Worm (Caenorhabditis elegans) whole organism, late embryonic: ENCODE results near the gene srw-143.
"Not testable (repeated sequence)": the region's sequence is repeated elsewhere in the genome, so short reads cannot be mapped to it uniquely, and the experiment has no call there.

Experiments
- C38D4.7 ChIP-seq: fragments of 200-800 bp; sonication (Bioruptor generic); optimal IDR thresholded peaks from 2 replicates; lab custom pipeline; 2018; ENCODE audit warnings: mild to moderate bottlenecking, missing genetic modification characterization, moderate library complexity, missing compliant biosample characterization
- F13H6.1 ChIP-seq: sonication (generic microtip); optimal IDR thresholded peaks from 2 replicates; lab custom pipeline; 2016; ENCODE audit warnings: missing genetic modification characterization, missing compliant biosample characterization
- K09A11.1 ChIP-seq: sonication (generic microtip); optimal IDR thresholded peaks from 2 replicates; lab custom pipeline; 2017; ENCODE audit warnings: antibody characterized with exemption, mild to moderate bottlenecking, missing genetic modification characterization, missing compliant biosample characterization; ENCODE audit not compliant: insufficient read depth
- T23F11.4 ChIP-seq: fragments of 200-800 bp; sonication (Bioruptor generic); optimal IDR thresholded peaks from 2 replicates; lab custom pipeline; 2018; ENCODE audit warnings: mild to moderate bottlenecking, missing genetic modification characterization, missing compliant biosample characterization
- ceh-18 ChIP-seq: sonication (generic microtip); optimal IDR thresholded peaks from 2 replicates; lab custom pipeline; 2016; ENCODE audit warnings: missing genetic modification characterization, missing compliant biosample characterization
- ceh-31 ChIP-seq: sonication (generic microtip); optimal IDR thresholded peaks from 2 replicates; lab custom pipeline; 2016; ENCODE audit warnings: missing genetic modification characterization, missing compliant biosample characterization
- ceh-48 ChIP-seq: sonication (generic microtip); optimal IDR thresholded peaks from 2 replicates; lab custom pipeline; 2016; ENCODE audit warnings: missing genetic modification characterization, inconsistent platforms, missing compliant biosample characterization
- ceh-6 ChIP-seq: fragments of 200-800 bp; sonication (Bioruptor generic); optimal IDR thresholded peaks from 2 replicates; lab custom pipeline; 2018; ENCODE audit warnings: mild to moderate bottlenecking, missing genetic modification characterization, missing compliant biosample characterization
- dmd-4 ChIP-seq: sonication (generic microtip); optimal IDR thresholded peaks from 2 replicates; lab custom pipeline; 2016; ENCODE audit warnings: borderline replicate concordance, missing genetic modification characterization, missing compliant biosample characterization
- ets-4 ChIP-seq: sonication (generic microtip); optimal IDR thresholded peaks from 2 replicates; lab custom pipeline; 2016; ENCODE audit warnings: missing genetic modification characterization, missing compliant biosample characterization
- hlh-13 ChIP-seq: fragments of 200-800 bp; sonication (Bioruptor generic); optimal IDR thresholded peaks from 2 replicates; lab custom pipeline; 2018; ENCODE audit warnings: mild to moderate bottlenecking, missing genetic modification characterization, missing compliant biosample characterization
- hlh-30 ChIP-seq: sonication (generic microtip); optimal IDR thresholded peaks from 2 replicates; lab custom pipeline; 2017; ENCODE audit warnings: antibody characterized with exemption, missing genetic modification characterization, missing compliant biosample characterization; ENCODE audit not compliant: insufficient read depth
- hlh-6 ChIP-seq: sonication (generic microtip); optimal IDR thresholded peaks from 2 replicates; lab custom pipeline; 2016; ENCODE audit warnings: missing genotype, missing genetic modification characterization, missing compliant biosample characterization
- madf-2 ChIP-seq: sonication (generic microtip); optimal IDR thresholded peaks from 2 replicates; lab custom pipeline; 2017; ENCODE audit warnings: missing genetic modification characterization, missing compliant biosample characterization
- mec-3 ChIP-seq: sonication (generic microtip); optimal IDR thresholded peaks from 2 replicates; lab custom pipeline; 2016; ENCODE audit warnings: borderline replicate concordance, missing genetic modification characterization, missing compliant biosample characterization
- nfya-1 ChIP-seq: sonication (generic microtip); optimal IDR thresholded peaks from 2 replicates; lab custom pipeline; 2017; ENCODE audit warnings: missing genetic modification characterization, mild to moderate bottlenecking, missing compliant biosample characterization, antibody characterized with exemption, moderate library complexity
- nhr-11 ChIP-seq: fragments of 150-350 bp; optimal IDR thresholded peaks from 2 replicates; lab custom pipeline; 2014; ENCODE audit warnings: missing biosample characterization, missing genetic modification characterization
- nhr-232 ChIP-seq: sonication (generic microtip); optimal IDR thresholded peaks from 2 replicates; lab custom pipeline; 2016; ENCODE audit warnings: missing genetic modification characterization, missing compliant biosample characterization
- odd-2 ChIP-seq: sonication (generic microtip); optimal IDR thresholded peaks from 2 replicates; lab custom pipeline; 2017; ENCODE audit warnings: antibody characterized with exemption, mild to moderate bottlenecking, missing genetic modification characterization, missing compliant biosample characterization
- pat-9 ChIP-seq: fragments of 200-800 bp; sonication (Bioruptor generic); optimal IDR thresholded peaks from 2 replicates; lab custom pipeline; 2018; ENCODE audit warnings: mild to moderate bottlenecking, missing genetic modification characterization, moderate library complexity, missing compliant biosample characterization
- pha-4 ChIP-seq: fragments of 150-350 bp; optimal IDR thresholded peaks from 2 replicates; lab custom pipeline; 2018; ENCODE audit warnings: missing biosample characterization, missing genetic modification reagents, missing genetic modification characterization
- ref-2 ChIP-seq: sonication (generic microtip); optimal IDR thresholded peaks from 2 replicates; lab custom pipeline; 2016; ENCODE audit warnings: missing genetic modification characterization, missing compliant biosample characterization
- sdc-2 ChIP-seq: sonication (generic microtip); optimal IDR thresholded peaks from 2 replicates; lab custom pipeline; 2016; ENCODE audit warnings: missing genotype, missing genetic modification characterization, missing compliant biosample characterization
- sox-4 ChIP-seq: sonication (generic microtip); optimal IDR thresholded peaks from 2 replicates; lab custom pipeline; 2017; ENCODE audit warnings: mild to moderate bottlenecking, missing genetic modification characterization, inconsistent platforms, missing compliant biosample characterization
- tbx-2 ChIP-seq: sonication (generic microtip); optimal IDR thresholded peaks from 2 replicates; lab custom pipeline; 2016; ENCODE audit warnings: missing genetic modification characterization, missing compliant biosample characterization
- ttx-3 ChIP-seq: sonication (generic microtip); optimal IDR thresholded peaks from 2 replicates; lab custom pipeline; 2016; ENCODE audit warnings: missing genetic modification reagents, missing genetic modification characterization, missing compliant biosample characterization
- unc-3 ChIP-seq, 2 experiments: fragments of 200-800 bp in 1 of 2; sonication (Bioruptor generic) in 1 of 2; sonication (generic microtip) in 1 of 2; conservative IDR thresholded peaks in 1 of 2; optimal IDR thresholded peaks in 1 of 2; 2 replicates each; pipeline versions ENCODE4 v1.3.6 to Lab custom; 2016 to 2022; ENCODE audit warnings: missing compliant biosample characterization in 2 of 2, missing genetic modification characterization in 2 of 2, missing genetic modification reagents in 1 of 2
- unc-42 ChIP-seq: sonication (generic microtip); optimal IDR thresholded peaks from 2 replicates; lab custom pipeline; 2016; ENCODE audit warnings: missing genotype, missing genetic modification characterization, missing compliant biosample characterization
- unc-55 ChIP-seq: sonication (generic microtip); optimal IDR thresholded peaks from 2 replicates; lab custom pipeline; 2017; ENCODE audit warnings: missing biosample characterization, missing genetic modification reagents, missing genetic modification characterization
- unc-86 ChIP-seq: sonication (generic microtip); optimal IDR thresholded peaks from 2 replicates; lab custom pipeline; 2016; ENCODE audit warnings: missing genetic modification characterization, missing compliant biosample characterization
- zip-5 ChIP-seq: sonication (generic microtip); optimal IDR thresholded peaks from 2 replicates; lab custom pipeline; 2016; ENCODE audit warnings: missing genetic modification characterization, missing compliant biosample characterization
- ztf-16 ChIP-seq: sonication (generic microtip); optimal IDR thresholded peaks from 2 replicates; lab custom pipeline; 2017; ENCODE audit warnings: missing genetic modification characterization, missing compliant biosample characterization

srw-143 gene

DNA sequence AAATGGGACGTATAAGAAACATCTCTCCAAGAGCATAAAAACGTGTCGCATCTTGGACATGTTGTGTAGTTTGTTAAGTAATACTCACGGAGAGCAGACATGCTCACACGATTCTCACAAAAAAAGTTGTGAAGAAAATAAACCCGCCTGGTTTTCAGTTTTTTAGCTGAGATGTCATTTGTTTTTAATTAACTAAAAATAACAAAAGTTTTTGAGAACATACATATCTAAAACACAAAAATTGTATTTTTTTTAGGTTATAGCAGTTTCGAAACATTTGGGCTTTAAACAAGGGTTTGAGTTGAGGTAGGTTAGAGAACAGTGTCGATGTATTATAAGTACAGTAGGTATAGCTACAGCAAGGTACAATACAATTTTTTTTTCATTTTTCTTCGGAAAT, 23.5 kb upstream of the srw-143 start, which contains the start of gene srh-88:
srh-88 (minus strand) TSS at position 101 of the 400 bp plus-strand sequence.
- TF ChIP-seq pha-4 (no peak), nfya-1 (tag; lab: Kevin White, UChicago) (no peak), dmd-4 (tag; lab: Kevin White, UChicago) (no peak), pat-9 (tag; lab: Kevin White, UChicago) (no peak), ceh-18 (no peak), ets-4 (no peak), mec-3 (no peak), ceh-31 (tag; lab: Kevin White, UChicago) (no peak), zip-5 (no peak), T23F11.4 (GFP tag; lab: Kevin White, UChicago) (no peak), ref-2 (no peak), tbx-2 (no peak), ceh-48 (tag; lab: Kevin White, UChicago) (no peak)

DNA sequence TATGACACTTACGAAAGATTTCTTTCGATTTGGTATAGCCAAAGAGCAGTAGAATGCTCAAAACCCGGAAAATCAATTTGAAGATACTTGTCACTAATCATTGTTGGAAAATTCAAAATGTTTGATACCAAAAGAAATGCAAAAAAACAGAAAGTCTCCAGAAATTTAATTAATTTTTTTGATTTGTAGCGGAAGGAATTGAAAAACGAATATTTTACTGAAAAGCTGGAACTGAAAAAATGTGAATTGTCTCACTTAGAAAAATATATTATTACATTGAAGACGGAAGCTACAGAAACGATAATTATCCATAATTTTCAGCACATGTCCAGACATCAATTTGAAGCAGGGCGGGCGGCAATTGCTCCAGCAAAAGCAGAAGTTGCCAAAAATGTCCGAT, 21.7 kb upstream of the srw-143 start, which contains the start of gene srw-138:
srw-138 (minus strand) TSS at position 101 of the 400 bp plus-strand sequence.
- no peak for TF ChIP-seq unc-3 (GFP tag; conservative IDR thresholded peaks at IDR 0.05; lab: Robert Waterston, UW)
- no peak for TF ChIP-seq unc-3 (tag; optimal IDR thresholded peaks at IDR 0.05; lab: Kevin White, UChicago)
- no peak for TF ChIP-seq sox-4 (tag; lab: Kevin White, UChicago)
- TF ChIP-seq C38D4.7 (GFP tag; lab: Kevin White, UChicago): no peak
- no peak for TF ChIP-seq odd-2 (tag; lab: Kevin White, UChicago)
- no peak for TF ChIP-seq unc-55 (GFP tag; lab: Kevin White, UChicago)
- TF ChIP-seq ceh-6: no peak
- TF ChIP-seq pha-4: no peak
- TF ChIP-seq, all 69 proteins: peak for 0

ce11 chrV:2960894-2961293, 19.6 kb upstream of the srw-143 start, which contains the start of gene srw-144:
Gene srw-144 (minus strand): TSS chrV:2960994.
- TF ChIP-seq ceh-6 (no peak), hlh-13 (no peak), hlh-6 (tag; lab: Kevin White, UChicago) (no peak), sdc-2 (tag; lab: Kevin White, UChicago) (no peak), sox-4 (tag; lab: Kevin White, UChicago) (no peak), mec-3 (no peak), nhr-232 (tag; lab: Kevin White, UChicago) (no peak)

DNA sequence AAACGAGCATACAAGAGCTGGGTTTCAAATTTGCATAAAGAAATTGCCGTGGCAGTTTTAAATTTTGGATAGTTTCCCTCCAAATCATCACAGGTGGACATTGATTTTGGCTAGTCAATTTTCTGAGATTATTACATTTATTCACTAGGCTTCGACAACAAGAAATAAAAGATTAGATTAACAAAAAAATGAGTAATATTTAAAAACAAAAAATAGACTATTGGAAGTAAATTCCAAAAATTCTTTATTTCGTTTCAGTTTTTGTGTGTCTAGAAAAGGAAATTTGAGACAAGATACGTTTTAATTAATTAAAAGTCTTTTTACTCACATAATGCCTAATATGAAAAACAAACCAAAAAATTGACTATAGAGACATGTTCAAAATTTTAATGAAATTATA, 16.9 kb upstream of the srw-143 start, which contains the start of gene srw-142:
srw-142 (minus strand) TSS at position 101 of the 400 bp plus-strand sequence.
- TF ChIP-seq F13H6.1 (tag; lab: Kevin White, UChicago): no peak
- TF ChIP-seq hlh-30: no peak
- no peak for TF ChIP-seq ttx-3 (tag; lab: Kevin White, UChicago)
- no peak for TF ChIP-seq unc-86
- TF ChIP-seq ets-4: no peak
- TF ChIP-seq nhr-11 (tag; lab: Kevin White, UChicago): no peak
- TF ChIP-seq ztf-16 (tag; lab: Kevin White, UChicago): no peak

ce11 chrV:2955342-2955741, 14.0 kb upstream of the srw-143 start, which contains the start of gene srh-248:
Gene srh-248 (minus strand): TSS chrV:2955442.
- not testable (repeated sequence) for TF ChIP-seq unc-42 (tag; lab: Kevin White, UChicago); pha-4; ets-4

DNA sequence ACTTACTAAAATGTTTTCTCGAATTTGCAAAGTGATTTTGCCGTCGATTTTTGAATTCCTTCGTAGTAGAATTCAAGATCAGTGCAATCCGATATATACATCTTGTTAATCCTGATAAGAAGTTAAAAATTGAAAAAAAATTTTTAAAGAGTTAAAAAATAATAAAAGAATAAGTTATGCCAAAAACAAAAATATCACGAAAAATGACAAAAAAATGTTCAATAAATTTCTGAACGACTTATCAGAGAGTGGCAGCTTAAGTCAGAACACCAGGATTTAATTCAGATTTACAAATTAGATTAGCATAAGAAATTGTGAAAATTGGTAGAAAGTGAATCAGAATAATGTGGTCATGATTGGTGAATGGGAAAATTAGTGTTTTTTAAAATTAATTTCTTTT, 10.8 kb upstream of the srw-143 start, which contains the start of gene srw-122:
srw-122 (minus strand) TSS at position 101 of the 400 bp plus-strand sequence.
- not testable (repeated sequence) for TF ChIP-seq odd-2, K09A11.1, madf-2 (tag; lab: Kevin White, UChicago)
